Fruit fly (Drosophila melanogaster) Kc167 (cell line): Measurements from ENCODE around the gene mRpL28.

Experiments used
- Myc ChIP-seq: fragments of >200 bp; optimal IDR thresholded peaks from 2 replicates; lab custom pipeline; 2017; ENCODE audit warnings: missing external identifiers
- Sin3A ChIP-seq: fragments of >200 bp; optimal IDR thresholded peaks from 2 replicates; lab custom pipeline; 2018; ENCODE audit warnings: missing external identifiers
- h ChIP-seq: fragments of >200 bp; optimal IDR thresholded peaks from 3 replicates; lab custom pipeline; 2018; ENCODE audit warnings: missing external identifiers
- insv ChIP-seq: fragments of >200 bp; optimal IDR thresholded peaks from 3 replicates; lab custom pipeline; 2018; ENCODE audit warnings: missing external identifiers
- psq ChIP-seq: fragments of >200 bp; optimal IDR thresholded peaks from 2 replicates; lab custom pipeline; 2017; ENCODE audit warnings: missing external identifiers
- ttk ChIP-seq: sonication (Bioruptor generic); optimal IDR thresholded peaks from 2 replicates; lab custom pipeline; 2017; ENCODE audit warnings: missing external identifiers

mRpL28 gene

dm6 chr2L:4995010-4995836, 21.4 kb downstream of the mRpL28 start:
- no peak for TF ChIP-seq Sin3A (lab: Kevin White, UChicago)
- TF ChIP-seq h (lab: Kevin White, UChicago) = no peak
- no peak for TF ChIP-seq Myc (lab: Kevin White, UChicago)
- no peak for TF ChIP-seq ttk (lab: Kevin White, UChicago)

DNA sequence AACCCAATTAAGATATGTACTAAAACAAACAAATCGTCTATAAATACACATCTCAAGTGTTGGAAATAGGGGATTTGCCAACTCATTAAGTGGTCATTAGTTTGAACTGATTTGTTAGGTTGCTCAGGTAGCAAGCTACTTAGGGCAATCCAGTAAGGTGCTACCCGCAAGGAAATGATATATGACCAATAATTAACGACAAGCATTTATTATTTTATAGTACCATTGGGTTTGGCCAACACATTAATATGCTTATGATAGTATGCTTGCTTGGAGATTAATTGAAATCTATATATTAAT, 22.0 kb downstream of the mRpL28 start:
- no peak for TF ChIP-seq insv (lab: Kevin White, UChicago)
- no peak for TF ChIP-seq psq (lab: Kevin White, UChicago)
- TF ChIP-seq Myc (lab: Kevin White, UChicago) = no peak
- no peak for TF ChIP-seq h (lab: Kevin White, UChicago)
- no peak for TF ChIP-seq Sin3A (lab: Kevin White, UChicago)
- TF ChIP-seq ttk (lab: Kevin White, UChicago) = no peak

DNA sequence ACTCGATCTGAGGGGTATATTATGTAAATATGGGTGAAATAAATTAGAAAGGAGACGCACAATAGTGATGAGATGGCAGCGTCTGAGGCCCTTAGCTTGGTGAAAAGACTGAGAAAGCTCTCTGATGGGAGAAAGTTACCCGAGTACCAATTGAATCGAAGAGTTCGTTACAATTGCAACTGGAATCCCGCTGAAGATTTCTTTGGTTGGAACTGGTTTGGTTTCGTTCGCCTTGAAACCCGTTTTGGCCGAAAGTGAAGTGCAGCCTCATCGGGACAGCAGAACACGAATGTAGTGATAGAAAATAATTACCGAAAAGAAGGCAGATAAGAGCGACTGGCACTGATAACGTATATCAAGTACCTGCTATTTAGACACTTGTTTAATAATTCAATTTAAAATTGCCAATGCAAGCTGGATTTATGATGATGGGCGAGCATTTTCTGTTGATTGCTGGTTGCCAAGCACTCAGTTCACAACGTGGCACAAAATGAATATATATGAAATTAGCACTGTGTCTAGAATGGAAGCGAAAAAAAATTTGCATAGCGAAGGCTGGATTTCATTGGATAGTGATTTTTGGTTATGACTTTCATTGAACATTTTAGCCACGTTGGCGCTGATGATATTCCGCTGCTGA, 22.6 kb downstream of the mRpL28 start:
- TF ChIP-seq ttk (lab: Kevin White, UChicago) (no peak), insv (lab: Kevin White, UChicago) (no peak), h (lab: Kevin White, UChicago) (no peak), Sin3A (lab: Kevin White, UChicago) (no peak), Myc (lab: Kevin White, UChicago) (no peak)

DNA sequence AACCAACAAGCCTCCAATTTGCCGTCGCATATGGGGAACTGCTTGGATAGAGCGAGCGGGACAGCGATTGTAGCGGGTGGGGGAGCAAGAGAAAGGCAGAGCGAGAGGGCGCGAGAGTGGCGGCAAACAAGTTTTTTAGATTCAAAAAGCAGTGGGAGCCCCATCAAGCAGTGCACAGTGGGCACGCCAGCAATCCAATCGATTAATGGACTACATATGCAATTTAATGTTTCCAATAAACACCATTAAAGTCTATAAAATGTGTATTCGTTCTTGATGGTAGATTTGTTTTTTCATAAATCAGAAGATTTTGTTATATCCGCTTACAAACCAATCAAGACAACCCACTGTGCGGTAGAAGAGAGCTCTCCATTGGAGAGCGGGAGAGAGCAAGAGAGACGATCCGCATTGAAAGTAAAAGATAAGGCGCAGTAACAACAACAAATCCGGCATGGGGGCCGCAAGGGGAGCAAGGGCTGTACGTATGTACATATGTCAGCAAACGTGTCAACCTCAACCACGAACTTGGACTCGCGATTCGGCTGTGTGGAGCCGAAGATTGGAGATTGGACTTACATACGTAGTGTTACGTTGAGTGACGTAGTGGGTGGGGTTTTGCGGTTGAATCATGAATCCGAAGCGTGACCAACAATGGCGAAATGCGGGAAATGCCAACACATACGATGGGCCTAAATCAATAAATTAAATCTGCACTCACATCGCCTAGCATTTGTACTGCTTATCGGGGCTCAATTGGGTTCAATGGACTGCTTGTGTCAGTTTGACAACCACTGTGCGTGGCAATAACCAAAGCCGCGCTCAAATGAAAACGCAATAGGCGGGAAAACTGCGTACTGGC, 23.9 kb downstream of the mRpL28 start:
- TF ChIP-seq Myc (lab: Kevin White, UChicago) (no peak), h (lab: Kevin White, UChicago) (no peak), psq (lab: Kevin White, UChicago) (no peak), Sin3A (lab: Kevin White, UChicago) (no peak), insv (lab: Kevin White, UChicago) (no peak), ttk (lab: Kevin White, UChicago) (no peak)

- no peak for TF ChIP-seq psq (lab: Kevin White, UChicago)
- TF ChIP-seq insv (lab: Kevin White, UChicago) = no peak
Measured at dm6 chr2L:4998260-4998560, 24.4 kb downstream of the mRpL28 start.

dm6 chr2L:4998571-4999191, 24.9 kb downstream of the mRpL28 start:
- TF ChIP-seq insv (lab: Kevin White, UChicago) (no peak), h (lab: Kevin White, UChicago) (no peak), ttk (lab: Kevin White, UChicago) (no peak), Myc (lab: Kevin White, UChicago) (no peak), psq (lab: Kevin White, UChicago) (no peak)

DNA sequence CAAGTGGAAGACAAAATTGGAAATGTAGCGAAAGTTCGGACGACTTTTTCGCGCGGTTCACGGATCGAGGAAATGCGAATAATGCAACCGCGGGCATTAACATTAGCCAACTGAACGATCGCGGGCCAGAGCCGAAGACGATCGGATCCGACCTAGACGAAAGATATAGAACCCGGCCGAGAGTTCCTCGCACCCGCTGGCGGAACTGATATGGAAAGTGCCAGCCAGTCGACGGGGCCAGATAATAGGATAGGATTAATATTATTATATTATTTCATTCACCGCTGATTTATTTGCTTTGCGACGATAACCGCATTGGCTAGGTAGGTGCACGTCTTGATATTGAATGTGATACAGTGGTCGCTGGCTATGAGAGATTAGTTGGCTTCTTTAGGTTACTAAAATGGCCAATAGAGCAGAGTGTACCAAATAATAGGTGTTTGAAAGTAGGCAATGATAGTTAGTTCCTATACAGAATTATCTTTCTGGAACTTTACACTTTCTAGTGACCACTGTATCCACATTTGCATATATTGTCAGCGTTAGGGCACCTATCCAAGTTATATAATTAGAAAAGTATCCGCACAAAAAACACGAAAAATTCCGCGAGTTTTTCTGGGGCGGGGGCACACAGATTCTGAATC, 25.7 kb downstream of the mRpL28 start:
- no peak for TF ChIP-seq psq (lab: Kevin White, UChicago)
- no peak for TF ChIP-seq Myc (lab: Kevin White, UChicago)
- TF ChIP-seq ttk (lab: Kevin White, UChicago) = no peak
- TF ChIP-seq h (lab: Kevin White, UChicago) = no peak
- no peak for TF ChIP-seq Sin3A (lab: Kevin White, UChicago)
- TF ChIP-seq insv (lab: Kevin White, UChicago) = no peak

DNA sequence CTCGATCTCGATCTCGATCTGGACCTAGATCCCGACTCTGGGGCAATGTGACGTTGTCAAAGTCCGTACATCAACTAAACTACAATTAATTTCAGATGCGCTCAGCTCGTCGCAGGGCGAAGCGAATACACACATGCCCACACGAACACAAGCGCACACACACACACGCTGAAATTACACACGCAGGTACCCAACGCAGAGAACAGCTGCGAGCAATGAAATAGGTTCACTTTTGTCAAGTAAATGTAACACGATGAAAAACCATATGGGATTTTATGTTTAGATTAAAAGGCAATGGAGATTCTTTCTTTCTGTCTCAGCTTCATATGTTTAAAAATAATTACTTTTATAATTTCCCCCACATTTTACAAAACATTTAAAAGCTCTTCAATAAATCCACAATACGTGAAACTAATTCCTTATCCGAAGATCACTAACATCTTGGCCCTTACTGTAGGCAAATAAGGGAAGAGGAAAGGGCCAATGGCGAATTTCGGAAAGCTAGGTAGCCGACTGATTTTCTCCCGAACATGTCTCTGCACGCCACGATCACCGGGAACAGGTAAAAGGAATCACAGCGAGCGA, 26.6 kb downstream of the mRpL28 start:
- no peak for TF ChIP-seq h (lab: Kevin White, UChicago)
- no peak for TF ChIP-seq ttk (lab: Kevin White, UChicago)
- no peak for TF ChIP-seq Sin3A (lab: Kevin White, UChicago)
- no peak for TF ChIP-seq psq (lab: Kevin White, UChicago)
- no peak for TF ChIP-seq Myc (lab: Kevin White, UChicago)
- TF ChIP-seq insv (lab: Kevin White, UChicago) = no peak

- TF ChIP-seq h (lab: Kevin White, UChicago) (no peak), ttk (lab: Kevin White, UChicago) (no peak), psq (lab: Kevin White, UChicago) (no peak), Myc (lab: Kevin White, UChicago) (no peak), Sin3A (lab: Kevin White, UChicago) (no peak)
Measured at dm6 chr2L:5000919-5001581, 27.3 kb downstream of the mRpL28 start.

DNA sequence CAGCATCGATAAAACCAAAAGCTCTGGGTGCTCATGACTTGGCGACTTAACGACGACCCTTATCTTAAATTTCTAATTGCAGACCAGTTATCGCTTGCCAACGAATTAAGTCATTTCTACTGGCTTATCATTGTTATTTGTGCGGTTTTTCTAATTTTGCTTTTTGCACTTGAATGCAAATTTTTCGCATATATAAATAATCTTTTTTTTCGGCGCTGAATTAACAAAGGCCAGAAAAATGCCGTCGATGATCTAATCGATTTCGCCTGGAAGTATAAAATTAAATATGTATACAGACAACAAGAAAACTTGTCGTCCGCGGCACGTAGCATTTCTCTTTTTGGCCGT, 27.8 kb downstream of the mRpL28 start:
- TF ChIP-seq Myc (lab: Kevin White, UChicago) (no peak), insv (lab: Kevin White, UChicago) (no peak), Sin3A (lab: Kevin White, UChicago) (no peak), h (lab: Kevin White, UChicago) (no peak), psq (lab: Kevin White, UChicago) (no peak), ttk (lab: Kevin White, UChicago) (no peak)
